Worm (Caenorhabditis elegans) whole organism, young adult: ENCODE measurements around the gene T17H7.7.
A peak's percentile ranks its signal among the peaks of the same experiment; 100 is the strongest.

Experiments used
- Y67H2A.10 ChIP-seq: fragments of 200-800 bp; sonication (Bioruptor generic); conservative IDR thresholded peaks from 2 replicates; pipeline ENCODE4 v1.3.6; 2022; ENCODE audit warnings: missing genetic modification reagents, missing genetic modification characterization, missing compliant biosample characterization
- attf-5 ChIP-seq: fragments of 200-800 bp; sonication (Bioruptor generic); optimal IDR thresholded peaks from 2 replicates; lab custom pipeline; 2018; ENCODE audit warnings: mild to moderate bottlenecking, missing genetic modification characterization, missing compliant biosample characterization
- cebp-1 ChIP-seq, 2 experiments: fragments of 200-800 bp in 1 of 2; sonication (Bioruptor generic) in 1 of 2; sonication (generic microtip) in 1 of 2; IDR thresholded peaks in 1 of 2; optimal IDR thresholded peaks in 1 of 2; 2 replicates each; pipeline versions ENCODE4 v1.3.6 to Lab custom; 2017 to 2022; ENCODE audit warnings: missing compliant biosample characterization in 2 of 2, missing genetic modification characterization in 2 of 2, mild to moderate bottlenecking in 1 of 2, missing genetic modification reagents in 1 of 2, moderate library complexity in 1 of 2
- egrh-3 ChIP-seq: fragments of 200-800 bp; sonication (Bioruptor generic); IDR thresholded peaks from 2 replicates; pipeline ENCODE4 v1.3.6; 2022; ENCODE audit warnings: missing genetic modification reagents, missing genetic modification characterization, missing compliant biosample characterization
- madf-6 ChIP-seq: fragments of 200-800 bp; sonication (Bioruptor generic); IDR thresholded peaks from 2 replicates; pipeline ENCODE4 v1.3.6; 2022; ENCODE audit warnings: missing genetic modification reagents, missing genetic modification characterization, missing compliant biosample characterization
- mel-28 ChIP-seq: sonication (generic microtip); optimal IDR thresholded peaks from 2 replicates; lab custom pipeline; 2016; ENCODE audit warnings: borderline replicate concordance, mild to moderate bottlenecking, missing genetic modification characterization, missing compliant biosample characterization
- rcor-1 ChIP-seq: fragments of 200-800 bp; sonication (Bioruptor generic); IDR thresholded peaks from 2 replicates; pipeline ENCODE4 v1.3.6; 2022; ENCODE audit warnings: missing genetic modification reagents, missing genetic modification characterization, missing compliant biosample characterization
- zfh-2 ChIP-seq: fragments of 200-800 bp; sonication (Bioruptor generic); conservative IDR thresholded peaks from 2 replicates; pipeline ENCODE4 v1.3.6; 2022; ENCODE audit warnings: missing genetic modification reagents, missing genetic modification characterization, missing compliant biosample characterization
- zim-3 ChIP-seq: sonication (generic microtip); optimal IDR thresholded peaks from 2 replicates; lab custom pipeline; 2017; ENCODE audit warnings: mild to moderate bottlenecking, missing genetic modification characterization, moderate library complexity, missing compliant biosample characterization
- ztf-22 ChIP-seq: fragments of 200-800 bp; sonication (Bioruptor generic); optimal IDR thresholded peaks from 2 replicates; lab custom pipeline; 2018; ENCODE audit warnings: mild to moderate bottlenecking, missing genetic modification characterization, moderate library complexity, missing compliant biosample characterization
- ztf-28 ChIP-seq: fragments of 200-800 bp; sonication (Bioruptor generic); IDR thresholded peaks from 2 replicates; pipeline ENCODE4 v1.3.6; 2022; ENCODE audit warnings: missing genetic modification reagents, missing genetic modification characterization, missing compliant biosample characterization

Gene T17H7.7

ce11 chrIII:728074-728473 is 29.8 kb downstream of the T17H7.7 start:
- TF ChIP-seq attf-5 (GFP tag; lab: Kevin White, UChicago) (no peak), egrh-3 (GFP tag; lab: Robert Waterston, UW) (peak; percentile 33; the same call in 1 of the 2 replicates)

- no peak for TF ChIP-seq rcor-1
- no peak for TF ChIP-seq Y67H2A.10 (GFP tag; lab: Robert Waterston, UW)
- TF ChIP-seq cebp-1 (GFP tag; IDR thresholded peaks at IDR 0.05; lab: Robert Waterston, UW), result no peak
- TF ChIP-seq cebp-1 (tag; optimal IDR thresholded peaks at IDR 0.05; lab: Kevin White, UChicago), result no peak
- no peak for TF ChIP-seq ztf-22 (GFP tag; lab: Kevin White, UChicago)
- no peak for TF ChIP-seq mel-28 (tag; lab: Kevin White, UChicago)
- no peak for TF ChIP-seq madf-6
- no peak for TF ChIP-seq ztf-28 (GFP tag; lab: Robert Waterston, UW)
These were observed 33.1 kb downstream of the T17H7.7 start, which contains the start of gene flp-24 for ce11 chrIII:724819-725218. Gene flp-24, plus strand, starts transcription at chrIII:725119.

- TF ChIP-seq zfh-2 (GFP tag; lab: Robert Waterston, UW), result peak; percentile 43; the same call in 1 of the 2 replicates
- TF ChIP-seq zim-3 (tag; lab: Kevin White, UChicago), result no peak
- TF ChIP-seq, all 124 proteins: peak for 1
These were observed 47.8 kb downstream of the T17H7.7 start for ce11 chrIII:710042-710441.
